Worm (Caenorhabditis elegans): ENCODE data around the gene K06A9.1.

The K06A9.1 gene

ce11 chrX:1516574-1516973 is 30.7 kb upstream of the K06A9.1 start:
- TF ChIP-seq sox-4 (tag; optimal IDR thresholded peaks at IDR 0.05) (no peak), snpc-4 (tag; optimal IDR thresholded peaks at IDR 0.05) (peak; percentile 84)

DNA sequence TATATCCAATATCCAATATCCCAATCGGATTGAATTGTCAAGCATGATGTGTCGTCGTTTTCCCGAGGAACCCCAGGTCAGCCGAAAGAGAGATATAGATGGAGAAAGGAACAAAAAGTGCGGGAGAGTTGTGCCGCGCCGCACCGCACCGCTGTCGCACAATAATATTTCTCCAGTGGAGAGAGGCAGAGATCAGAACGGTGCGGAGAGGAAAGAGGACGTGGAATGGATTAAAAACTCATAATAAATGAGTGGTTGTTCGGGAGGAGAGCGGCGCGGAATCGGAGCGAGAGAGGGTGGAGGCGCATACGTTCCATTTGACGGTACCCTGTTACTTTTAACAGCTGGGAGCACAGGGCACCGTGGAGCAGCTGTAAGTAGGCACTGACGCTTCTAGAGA is 29.8 kb upstream of the K06A9.1 start:
- TF ChIP-seq zip-4 (GFP tag; optimal IDR thresholded peaks at IDR 0.05) (no peak), zag-1 (tag; optimal IDR thresholded peaks at IDR 0.05) (no peak), lsy-2 (tag; optimal IDR thresholded peaks at IDR 0.05) (no peak), elt-3 (tag; optimal IDR thresholded peaks at IDR 0.05) (no peak), mep-1 (tag; optimal IDR thresholded peaks at IDR 0.05) (no peak), nhr-19 (GFP tag; conservative IDR thresholded peaks at IDR 0.05) (no peak), unc-30 (tag; optimal IDR thresholded peaks at IDR 0.05) (no peak), nhr-11 (tag; optimal IDR thresholded peaks at IDR 0.05) (no peak), nhr-84 (tag; optimal IDR thresholded peaks at IDR 0.05) (no peak), grh-1 (GFP tag; IDR thresholded peaks at IDR 0.05) (no peak), mef-2 (tag; optimal IDR thresholded peaks at IDR 0.05) (no peak), snpc-4 (tag; optimal IDR thresholded peaks at IDR 0.05) (no peak), lin-13 (GFP tag; optimal IDR thresholded peaks at IDR 0.05) (no peak), lin-35 (GFP tag; optimal IDR thresholded peaks at IDR 0.05) (no peak), blmp-1 (tag; optimal IDR thresholded peaks at IDR 0.05) (no peak), nhr-47 (tag; optimal IDR thresholded peaks at IDR 0.05) (no peak), tbx-2 (tag; optimal IDR thresholded peaks at IDR 0.05) (no peak), dsc-1 (tag; optimal IDR thresholded peaks at IDR 0.05) (no peak), efl-1 (optimal IDR thresholded peaks at IDR 0.05) (no peak), efl-1 (GFP tag; optimal IDR thresholded peaks at IDR 0.05 in 1 of 2) (no peak)

ce11 chrX:1521387-1521786 is 25.9 kb upstream of the K06A9.1 start, which contains the start of gene toca-1:
toca-1 (minus strand) TSS chrX:1521487.
- TF ChIP-seq elt-2 (tag; optimal IDR thresholded peaks at IDR 0.05): no peak
- TF ChIP-seq unc-130 (tag; optimal IDR thresholded peaks at IDR 0.05): no peak
- TF ChIP-seq nhr-90 (tag; optimal IDR thresholded peaks at IDR 0.05; ENCODE audit: poor library complexity): no peak
- TF ChIP-seq lin-13 (GFP tag; optimal IDR thresholded peaks at IDR 0.05): no peak
- TF ChIP-seq pax-3 (tag; optimal IDR thresholded peaks at IDR 0.05): no peak
- TF ChIP-seq tbx-2 (tag; optimal IDR thresholded peaks at IDR 0.05): no peak
- no peak for TF ChIP-seq isw-1 (GFP tag; IDR thresholded peaks at IDR 0.05)
- TF ChIP-seq hlh-17 (GFP tag; optimal IDR thresholded peaks at IDR 0.05; ENCODE audit: borderline replicate concordance): no peak
- no peak for TF ChIP-seq nhr-85 (tag)
- no peak for TF ChIP-seq vab-15 (tag; optimal IDR thresholded peaks at IDR 0.05)
- TF ChIP-seq ztf-11 (tag; optimal IDR thresholded peaks at IDR 0.05): no peak
- TF ChIP-seq egl-13 (tag; optimal IDR thresholded peaks at IDR 0.05): no peak
- TF ChIP-seq egl-27 (tag; optimal IDR thresholded peaks at IDR 0.05): no peak
- no peak for TF ChIP-seq nhr-19 (GFP tag; conservative IDR thresholded peaks at IDR 0.05)
- no peak for TF ChIP-seq F16B12.6 (tag; optimal IDR thresholded peaks at IDR 0.05)
- TF ChIP-seq xbp-1 (tag; optimal IDR thresholded peaks at IDR 0.05): no peak

DNA sequence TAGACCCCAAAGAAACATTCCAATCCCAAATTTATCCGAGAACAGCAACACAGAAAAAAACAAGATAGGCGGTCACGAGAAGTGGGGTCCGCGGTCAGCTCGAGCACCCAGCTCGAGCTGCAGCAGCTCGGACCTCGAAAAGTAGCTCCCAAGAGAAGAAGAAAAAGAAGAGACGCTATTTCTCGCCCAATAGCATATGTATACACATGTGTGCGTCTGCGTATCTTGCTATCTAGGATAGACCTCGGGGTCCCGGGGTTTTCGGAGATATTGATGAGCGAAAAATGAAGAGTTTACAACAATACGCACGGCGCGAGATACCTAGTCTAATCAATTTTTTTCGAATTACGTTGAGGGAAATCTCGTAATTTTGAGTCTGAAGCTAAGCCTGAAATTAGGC is 25.2 kb upstream of the K06A9.1 start:
- TF ChIP-seq mef-2 (tag; optimal IDR thresholded peaks at IDR 0.05): no peak
- TF ChIP-seq isw-1 (GFP tag; IDR thresholded peaks at IDR 0.05): no peak
- peak; percentile 10 for TF ChIP-seq skn-1 (tag; optimal IDR thresholded peaks at IDR 0.05)
- TF ChIP-seq dsc-1 (tag; optimal IDR thresholded peaks at IDR 0.05): peak; percentile 25
- TF ChIP-seq tlp-1 (tag; optimal IDR thresholded peaks at IDR 0.05): no peak
- peak in 1 of 2 experiments; percentile 12 for TF ChIP-seq mdl-1 (tag; optimal IDR thresholded peaks at IDR 0.05)
- TF ChIP-seq nhr-12 (tag; optimal IDR thresholded peaks at IDR 0.05): no peak
- peak; percentile 24; the same call in 1 of the 2 replicates for TF ChIP-seq nhr-19 (GFP tag; conservative IDR thresholded peaks at IDR 0.05)
- TF ChIP-seq xbp-1 (tag; optimal IDR thresholded peaks at IDR 0.05): no peak
- no peak for TF ChIP-seq nhr-76 (tag; optimal IDR thresholded peaks at IDR 0.05)
- peak; percentile 82 for TF ChIP-seq lin-14 (GFP tag; optimal IDR thresholded peaks at IDR 0.05)
- TF ChIP-seq lsy-2 (tag; optimal IDR thresholded peaks at IDR 0.05): peak; percentile 21 to 38
- no peak for TF ChIP-seq hlh-4 (tag; optimal IDR thresholded peaks at IDR 0.05)
- no peak for TF ChIP-seq elt-2 (tag; optimal IDR thresholded peaks at IDR 0.05)
- no peak for TF ChIP-seq sup-37 (GFP tag; optimal IDR thresholded peaks at IDR 0.05)
- peak; percentile 4 for TF ChIP-seq swsn-7 (tag; optimal IDR thresholded peaks at IDR 0.05)
- no peak for TF ChIP-seq C04F5.9 (tag; optimal IDR thresholded peaks at IDR 0.05)
- TF ChIP-seq ama-1 (optimal IDR thresholded peaks at IDR 0.05): no peak
- TF ChIP-seq ceh-82 (tag; optimal IDR thresholded peaks at IDR 0.05): peak in 2 of 3 experiments; percentile 3 to 42
- no peak for TF ChIP-seq egl-13 (tag; optimal IDR thresholded peaks at IDR 0.05)
- no peak for TF ChIP-seq ces-1 (GFP tag; optimal IDR thresholded peaks at IDR 0.05)
- TF ChIP-seq pqm-1 (tag; optimal IDR thresholded peaks at IDR 0.05): no peak
- peak; percentile 44 for TF ChIP-seq snu-23 (GFP tag; optimal IDR thresholded peaks at IDR 0.05)
- TF ChIP-seq lin-35 (GFP tag; optimal IDR thresholded peaks at IDR 0.05): peak in 1 of 2 experiments; percentile 8
